Worm (Caenorhabditis elegans) whole organism, L2 larva: ENCODE measurements around the gene ncx-3.
"Not testable (repeated sequence)": the region's sequence is repeated elsewhere in the genome, so short reads cannot be mapped to it uniquely, and the experiment has no call there.

Source experiments
- F13H6.1 ChIP-seq: sonication (generic microtip); optimal IDR thresholded peaks from 2 replicates; lab custom pipeline; 2016; ENCODE audit warnings: missing genetic modification characterization, missing compliant biosample characterization
- Y55F3AM.14 ChIP-seq: fragments of 200-800 bp; sonication (Bioruptor generic); optimal IDR thresholded peaks from 2 replicates; lab custom pipeline; 2018; ENCODE audit warnings: mild to moderate bottlenecking, missing genetic modification characterization, missing compliant biosample characterization
- aly-2 ChIP-seq: fragments of 150-350 bp; optimal IDR thresholded peaks from 2 replicates; lab custom pipeline; 2014; ENCODE audit warnings: missing biosample characterization, missing genetic modification characterization
- ceh-16 ChIP-seq: fragments of 150-350 bp; optimal IDR thresholded peaks from 2 replicates; lab custom pipeline; 2014; ENCODE audit warnings: missing biosample characterization, missing genetic modification characterization
- crh-2 ChIP-seq: sonication (generic microtip); optimal IDR thresholded peaks from 2 replicates; lab custom pipeline; 2017; ENCODE audit warnings: missing biosample characterization, missing genetic modification characterization
- dmd-4 ChIP-seq: sonication (generic microtip); optimal IDR thresholded peaks from 2 replicates; lab custom pipeline; 2017; ENCODE audit warnings: missing biosample characterization, missing genetic modification characterization
- egl-27 ChIP-seq: sonication (generic microtip); optimal IDR thresholded peaks from 3 replicates; lab custom pipeline; 2017; ENCODE audit warnings: missing biosample characterization, missing genetic modification reagents, missing genetic modification characterization
- elt-1 ChIP-seq: fragments of 150-350 bp; optimal IDR thresholded peaks from 2 replicates; lab custom pipeline; 2014; ENCODE audit warnings: missing biosample characterization, missing genetic modification characterization
- elt-3 ChIP-seq: sonication (generic microtip); optimal IDR thresholded peaks from 2 replicates; lab custom pipeline; 2017; ENCODE audit warnings: missing biosample characterization, missing genetic modification characterization
- gmeb-1 ChIP-seq: fragments of 150-350 bp; optimal IDR thresholded peaks from 2 replicates; lab custom pipeline; 2014; ENCODE audit warnings: missing biosample characterization, missing genetic modification characterization
- lin-11 ChIP-seq: fragments of 150-350 bp; sonication (generic microtip); optimal IDR thresholded peaks from 2 replicates; lab custom pipeline; 2014; ENCODE audit warnings: missing biosample characterization, missing genetic modification characterization, inconsistent platforms, mixed read lengths
- lin-39 ChIP-seq: fragments of 150-350 bp; optimal IDR thresholded peaks from 2 replicates; lab custom pipeline; 2014; ENCODE audit warnings: missing biosample characterization, missing genetic modification reagents, missing genetic modification characterization
- mab-5 ChIP-seq: fragments of 150-350 bp; optimal IDR thresholded peaks from 2 replicates; lab custom pipeline; 2014; ENCODE audit warnings: missing biosample characterization, missing genetic modification characterization
- mbf-1 ChIP-seq: sonication (generic microtip); optimal IDR thresholded peaks from 2 replicates; lab custom pipeline; 2017; ENCODE audit warnings: missing biosample characterization, missing genetic modification characterization
- mdl-1 ChIP-seq, 2 experiments: fragments of 150-350 bp in 1 of 2; sonication (generic microtip) in 1 of 2; optimal IDR thresholded peaks; 2 replicates each; lab custom pipeline; 2017; ENCODE audit warnings: missing biosample characterization in 2 of 2, missing genetic modification characterization in 2 of 2
- nhr-11 ChIP-seq: fragments of 150-350 bp; optimal IDR thresholded peaks from 2 replicates; lab custom pipeline; 2014; ENCODE audit warnings: missing biosample characterization, missing genetic modification characterization
- nhr-12 ChIP-seq: fragments of 150-350 bp; optimal IDR thresholded peaks from 2 replicates; lab custom pipeline; 2014; ENCODE audit warnings: missing biosample characterization, missing genetic modification characterization
- nhr-129 ChIP-seq: fragments of 150-350 bp; optimal IDR thresholded peaks from 2 replicates; lab custom pipeline; 2014; ENCODE audit warnings: missing biosample characterization, missing genetic modification characterization
- nhr-21 ChIP-seq: fragments of 150-350 bp; optimal IDR thresholded peaks from 2 replicates; lab custom pipeline; 2014; ENCODE audit warnings: missing biosample characterization, missing genetic modification characterization
- nhr-23 ChIP-seq: fragments of 150-350 bp; optimal IDR thresholded peaks from 2 replicates; lab custom pipeline; 2014; ENCODE audit warnings: missing biosample characterization, missing genetic modification reagents, missing genetic modification characterization
- nhr-237 ChIP-seq: fragments of 150-350 bp; optimal IDR thresholded peaks from 2 replicates; lab custom pipeline; 2014; ENCODE audit warnings: missing biosample characterization, missing genetic modification characterization
- nhr-25 ChIP-seq: fragments of 150-350 bp; sonication (generic microtip); optimal IDR thresholded peaks from 3 replicates; lab custom pipeline; 2014; ENCODE audit warnings: missing biosample characterization, missing genetic modification characterization
- peb-1 ChIP-seq: fragments of 150-350 bp; optimal IDR thresholded peaks from 2 replicates; lab custom pipeline; 2014; ENCODE audit warnings: missing biosample characterization, missing genetic modification characterization
- sem-4 ChIP-seq: fragments of 150-350 bp; optimal IDR thresholded peaks from 2 replicates; lab custom pipeline; 2014; ENCODE audit warnings: missing biosample characterization, missing genetic modification reagents, missing genetic modification characterization
- skn-1 ChIP-seq: sonication (generic microtip); optimal IDR thresholded peaks from 2 replicates; lab custom pipeline; 2017; ENCODE audit warnings: missing biosample characterization, missing genetic modification characterization
- sma-3 ChIP-seq: sonication (generic microtip); optimal IDR thresholded peaks from 2 replicates; lab custom pipeline; 2016; ENCODE audit warnings: missing genetic modification reagents, missing genetic modification characterization, missing compliant biosample characterization
- sma-9 ChIP-seq, 2 experiments: fragments of 150-350 bp in 1 of 2; sonication (generic microtip) in 1 of 2; optimal IDR thresholded peaks; 2 replicates each; lab custom pipeline; 2014 to 2016; ENCODE audit warnings: missing genetic modification characterization in 2 of 2, mild to moderate bottlenecking in 1 of 2, missing biosample characterization in 1 of 2, missing compliant biosample characterization in 1 of 2, missing genetic modification reagents in 1 of 2, moderate library complexity in 1 of 2
- snpc-4 ChIP-seq: fragments of 150-350 bp; optimal IDR thresholded peaks from 2 replicates; lab custom pipeline; 2014; ENCODE audit warnings: missing biosample characterization, missing genetic modification characterization
- unc-39 ChIP-seq: fragments of 150-350 bp; optimal IDR thresholded peaks from 2 replicates; lab custom pipeline; 2014; ENCODE audit warnings: missing biosample characterization, missing genetic modification characterization
- zag-1 ChIP-seq: fragments of 150-350 bp; optimal IDR thresholded peaks from 2 replicates; lab custom pipeline; 2014; ENCODE audit warnings: missing biosample characterization, missing genetic modification characterization
- ztf-11 ChIP-seq: sonication (generic microtip); optimal IDR thresholded peaks from 2 replicates; lab custom pipeline; 2017; ENCODE audit warnings: missing biosample characterization, missing genetic modification characterization
- ztf-4 ChIP-seq: fragments of 150-350 bp; optimal IDR thresholded peaks from 2 replicates; lab custom pipeline; 2014; ENCODE audit warnings: missing biosample characterization, missing genetic modification characterization

Gene ncx-3

ce11 chrIV:10682155-10682749 lies 34.2 kb upstream of the ncx-3 start, which contains the start of gene fmo-2:
TSS of gene fmo-2 (plus strand) at chrIV:10682524.
- TF ChIP-seq sma-9 (GFP tag; optimal IDR thresholded peaks at IDR 0.05; lab: Kevin White, UChicago): peak; percentile 66
- no peak for TF ChIP-seq sma-9 (tag; optimal IDR thresholded peaks at IDR 0.05; lab: Kevin White, UChicago)
- no peak for TF ChIP-seq sma-3 (GFP tag; lab: Kevin White, UChicago)
- TF ChIP-seq dmd-4 (tag; lab: Kevin White, UChicago): no peak
- TF ChIP-seq nhr-129 (tag; lab: Kevin White, UChicago): peak; percentile 30
- peak in 1 of 2 experiments; percentile 22 for TF ChIP-seq mdl-1 (tag; optimal IDR thresholded peaks at IDR 0.05; lab: Kevin White, UChicago)
- peak; percentile 65 for TF ChIP-seq nhr-21 (tag; lab: Kevin White, UChicago)
- TF ChIP-seq, all 48 proteins: peak for 4

- TF ChIP-seq elt-3 (tag; lab: Kevin White, UChicago) (no peak), snpc-4 (tag; lab: Kevin White, UChicago) (no peak), nhr-12 (no peak), mbf-1 (tag; lab: Kevin White, UChicago) (no peak), nhr-25 (tag; lab: Kevin White, UChicago) (no peak), mab-5 (no peak), nhr-11 (tag; lab: Kevin White, UChicago) (no peak), crh-2 (tag; lab: Kevin White, UChicago) (no peak), ztf-11 (tag; lab: Kevin White, UChicago) (no peak), skn-1 (no peak), elt-1 (tag; lab: Kevin White, UChicago) (no peak), F13H6.1 (tag; lab: Kevin White, UChicago) (no peak), sem-4 (no peak), zag-1 (tag; lab: Kevin White, UChicago) (no peak), ztf-4 (tag; lab: Kevin White, UChicago) (no peak), aly-2 (tag; lab: Kevin White, UChicago) (no peak), ceh-16 (no peak)
Observed at ce11 chrIV:10685758-10686157, 30.7 kb upstream of the ncx-3 start, which contains the start of the genes K08C7.6 and R102.1. TSS of gene K08C7.6 (minus strand) at chrIV:10685858. TSS of gene R102.1 (plus strand) at chrIV:10686048.

ce11 chrIV:10687307-10687706 lies 29.1 kb upstream of the ncx-3 start, which contains the start of gene R102.2:
TSS of gene R102.2 (plus strand) at chrIV:10687607.
- not testable (repeated sequence) for TF ChIP-seq lin-39, elt-1, dmd-4 (tag; lab: Kevin White, UChicago)
- TF ChIP-seq, all 48 proteins: peak for 0; not testable (repeated sequence) for 48

DNA sequence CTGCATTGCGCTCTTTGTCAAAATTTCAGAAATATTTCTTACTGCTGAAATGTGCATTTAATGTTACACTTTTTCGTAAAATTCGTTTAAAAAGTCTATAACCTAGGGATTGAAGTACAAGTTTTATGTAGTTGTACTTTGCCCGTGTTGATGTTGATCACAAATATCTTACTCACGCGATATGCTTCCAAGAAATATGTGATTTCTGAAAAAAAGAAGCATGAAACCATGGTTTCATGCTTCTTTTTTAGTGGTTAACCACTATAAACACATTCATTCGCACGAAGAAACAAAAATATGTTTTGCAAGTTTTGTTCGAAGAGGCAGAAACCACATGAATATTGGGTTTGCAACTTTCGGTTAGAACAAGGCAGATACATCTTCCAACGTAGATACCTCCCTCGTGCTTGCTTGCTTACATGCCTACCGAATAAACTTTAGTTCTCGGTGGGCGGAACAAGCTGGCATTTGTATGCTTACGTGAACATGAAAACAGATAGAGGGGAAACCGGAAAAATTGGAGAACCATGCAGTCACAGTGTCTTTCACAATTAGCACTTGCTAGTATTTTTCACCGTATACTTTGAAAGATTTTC lies 27.4 kb upstream of the ncx-3 start, which contains the start of gene R102.3:
TSS of gene R102.3 (plus strand) at position 546 of the 596 bp plus-strand sequence.
- peak; percentile 54 for TF ChIP-seq nhr-21 (tag; lab: Kevin White, UChicago)
- no peak for TF ChIP-seq sma-3 (GFP tag; lab: Kevin White, UChicago)
- no peak for TF ChIP-seq mbf-1 (tag; lab: Kevin White, UChicago)
- TF ChIP-seq, all 48 proteins: peak for 1

DNA sequence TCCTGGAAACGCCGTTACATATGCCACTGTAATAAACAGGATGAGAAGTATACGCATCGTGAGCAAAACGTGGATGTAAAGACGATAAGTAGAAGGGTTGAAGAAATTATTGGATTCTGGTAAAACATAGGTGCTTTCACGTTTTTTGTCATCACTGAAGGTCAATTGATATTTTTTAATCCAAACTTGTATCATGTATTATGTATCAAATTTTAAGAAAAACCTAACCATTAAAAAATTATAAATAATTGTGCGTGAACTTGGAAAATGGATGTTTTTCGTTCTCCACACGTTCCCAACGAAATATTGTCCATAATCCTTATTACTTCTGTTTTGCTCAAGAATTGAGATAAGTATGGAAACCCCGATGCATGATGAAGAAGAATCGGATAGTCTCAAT lies 26.3 kb upstream of the ncx-3 start, which contains the start of gene R102.8:
TSS of gene R102.8 (minus strand) at position 101 of the 400 bp plus-strand sequence.
- TF ChIP-seq lin-39 (tag; lab: Kevin White, UChicago) (no peak), lin-11 (no peak), zag-1 (tag; lab: Kevin White, UChicago) (no peak), peb-1 (tag; lab: Kevin White, UChicago) (no peak), sma-9 (GFP tag; optimal IDR thresholded peaks at IDR 0.05; lab: Kevin White, UChicago) (no peak), sma-9 (tag; optimal IDR thresholded peaks at IDR 0.05; lab: Kevin White, UChicago) (no peak), snpc-4 (tag; lab: Kevin White, UChicago) (no peak), sem-4 (no peak), mab-5 (no peak), nhr-237 (no peak), nhr-23 (tag; lab: Kevin White, UChicago) (no peak), unc-39 (no peak), Y55F3AM.14 (GFP tag; lab: Kevin White, UChicago) (no peak), elt-1 (tag; lab: Kevin White, UChicago) (no peak), gmeb-1 (tag; lab: Kevin White, UChicago) (no peak), egl-27 (tag; lab: Kevin White, UChicago) (no peak)
